Worm (Caenorhabditis elegans) whole organism, L1 larva: ENCODE measurements around the gene srd-45.

Experiments
- C04F5.9 ChIP-seq: sonication (generic microtip); optimal IDR thresholded peaks from 2 replicates; lab custom pipeline; 2016; ENCODE audit warnings: missing genetic modification characterization, missing compliant biosample characterization
- C34B4.2 ChIP-seq: sonication (generic microtip); optimal IDR thresholded peaks from 2 replicates; lab custom pipeline; 2017; ENCODE audit warnings: mild to moderate bottlenecking, missing genetic modification characterization, missing compliant biosample characterization
- F16B12.6 ChIP-seq: fragments of 150-350 bp; optimal IDR thresholded peaks from 2 replicates; lab custom pipeline; 2014; ENCODE audit warnings: missing biosample characterization, missing genetic modification characterization
- Y116A8C.19 ChIP-seq: sonication (generic microtip); optimal IDR thresholded peaks from 2 replicates; lab custom pipeline; 2016; ENCODE audit warnings: missing compliant biosample characterization, missing genetic modification characterization, borderline replicate concordance
- alr-1 ChIP-seq: fragments of 200-800 bp; sonication (Bioruptor generic); optimal IDR thresholded peaks from 2 replicates; lab custom pipeline; 2018; ENCODE audit warnings: borderline replicate concordance, mild to moderate bottlenecking, missing genetic modification characterization, missing compliant biosample characterization
- aly-2 ChIP-seq: fragments of 150-350 bp; optimal IDR thresholded peaks from 2 replicates; lab custom pipeline; 2014; ENCODE audit warnings: missing biosample characterization, missing genetic modification characterization
- ceh-63 ChIP-seq: fragments of 200-800 bp; sonication (Bioruptor generic); optimal IDR thresholded peaks from 2 replicates; lab custom pipeline; 2018; ENCODE audit warnings: mild to moderate bottlenecking, missing genetic modification characterization, missing compliant biosample characterization
- ceh-8 ChIP-seq: fragments of 200-800 bp; sonication (Bioruptor generic); optimal IDR thresholded peaks from 2 replicates; lab custom pipeline; 2018; ENCODE audit warnings: mild to moderate bottlenecking, missing genetic modification characterization, moderate library complexity, missing compliant biosample characterization
- ceh-82 ChIP-seq, 3 experiments: fragments of 150-350 bp in 1 of 3; sonication (generic microtip) in 2 of 3; optimal IDR thresholded peaks; 2 replicates each; lab custom pipeline; 2014 to 2017; ENCODE audit warnings: missing biosample characterization in 3 of 3, missing genetic modification characterization in 3 of 3
- ceh-90 ChIP-seq: sonication (generic microtip); optimal IDR thresholded peaks from 2 replicates; lab custom pipeline; 2016; ENCODE audit warnings: missing genetic modification characterization, missing compliant biosample characterization
- ces-1 ChIP-seq: fragments of 150-350 bp; optimal IDR thresholded peaks from 2 replicates; lab custom pipeline; 2014; ENCODE audit warnings: missing biosample characterization, missing genetic modification reagents, missing genetic modification characterization
- dpl-1 ChIP-seq, 3 experiments: fragments of 150-350 bp in 2 of 3; sonication (generic microtip) in 1 of 3; optimal IDR thresholded peaks; 2 replicates each; lab custom pipeline; 2014 to 2017; ENCODE audit warnings: missing biosample characterization in 3 of 3, missing genetic modification characterization in 3 of 3, missing genetic modification reagents in 3 of 3
- efl-3 ChIP-seq: fragments of 200-800 bp; sonication (Bioruptor generic); optimal IDR thresholded peaks from 2 replicates; lab custom pipeline; 2018; ENCODE audit warnings: mild to moderate bottlenecking, missing genetic modification characterization, missing compliant biosample characterization
- elt-2 ChIP-seq: sonication (generic microtip); optimal IDR thresholded peaks from 2 replicates; lab custom pipeline; 2016; ENCODE audit warnings: missing genetic modification characterization, mild to moderate bottlenecking, inconsistent platforms, missing compliant biosample characterization, missing genetic modification reagents
- elt-3 ChIP-seq, 6 experiments: fragments of 150-350 bp in 1 of 6; sonication (generic microtip); optimal IDR thresholded peaks; 2 replicates each; lab custom pipeline; 2017 to 2018; ENCODE audit warnings: missing biosample characterization in 6 of 6, missing genetic modification characterization in 6 of 6, inconsistent platforms in 1 of 6
- ets-5 ChIP-seq: fragments of 200-800 bp; sonication (Bioruptor generic); IDR thresholded peaks from 2 replicates; pipeline ENCODE4 v1.3.6; 2022; ENCODE audit warnings: missing genetic modification characterization, missing compliant biosample characterization
- fkh-10 ChIP-seq: sonication (generic microtip); optimal IDR thresholded peaks from 2 replicates; lab custom pipeline; 2017; ENCODE audit warnings: missing biosample characterization, missing genetic modification reagents, missing genetic modification characterization
- fkh-8 ChIP-seq: sonication (generic microtip); optimal IDR thresholded peaks from 2 replicates; lab custom pipeline; 2016; ENCODE audit warnings: mild to moderate bottlenecking, missing genetic modification characterization, missing compliant biosample characterization
- fos-1 ChIP-seq: fragments of 150-350 bp; optimal IDR thresholded peaks from 2 replicates; lab custom pipeline; 2014; ENCODE audit warnings: missing biosample characterization, missing genetic modification characterization
- hlh-17 ChIP-seq: fragments of 200-800 bp; sonication (Bioruptor generic); optimal IDR thresholded peaks from 2 replicates; lab custom pipeline; 2018; ENCODE audit warnings: missing genetic modification characterization, mild to moderate bottlenecking, missing compliant biosample characterization, moderate library complexity, borderline replicate concordance
- hlh-4 ChIP-seq: sonication (generic microtip); optimal IDR thresholded peaks from 2 replicates; lab custom pipeline; 2016; ENCODE audit warnings: mild to moderate bottlenecking, missing genetic modification characterization, missing compliant biosample characterization
- isw-1 ChIP-seq: fragments of 200-800 bp; sonication (Bioruptor generic); IDR thresholded peaks from 2 replicates; pipeline ENCODE4 v1.3.6; 2022; ENCODE audit warnings: missing genetic modification characterization, missing compliant biosample characterization
- jun-1 ChIP-seq: fragments of 150-350 bp; optimal IDR thresholded peaks from 2 replicates; lab custom pipeline; 2014; ENCODE audit warnings: missing biosample characterization, missing genetic modification reagents, missing genetic modification characterization
- lin-13 ChIP-seq: fragments of 150-350 bp; optimal IDR thresholded peaks from 2 replicates; lab custom pipeline; 2014; ENCODE audit warnings: missing biosample characterization, missing genetic modification reagents, missing genetic modification characterization
- lin-14 ChIP-seq: fragments of 200-800 bp; sonication (Bioruptor generic); optimal IDR thresholded peaks from 2 replicates; lab custom pipeline; 2018; ENCODE audit warnings: mild to moderate bottlenecking, missing genetic modification characterization, moderate library complexity, missing compliant biosample characterization
- lin-15B ChIP-seq: fragments of 150-350 bp; sonication (generic microtip); optimal IDR thresholded peaks from 3 replicates; lab custom pipeline; 2014; ENCODE audit warnings: missing biosample characterization, missing genetic modification characterization
- lin-35 ChIP-seq, 2 experiments: fragments of 150-350 bp; optimal IDR thresholded peaks; 2 replicates each; lab custom pipeline; 2014; ENCODE audit warnings: missing biosample characterization in 2 of 2, missing genetic modification characterization in 2 of 2, missing genetic modification reagents in 2 of 2
- lsy-2 ChIP-seq, 2 experiments: fragments of 150-350 bp; optimal IDR thresholded peaks; 2 replicates each; lab custom pipeline; 2014; ENCODE audit warnings: missing biosample characterization in 2 of 2, missing genetic modification characterization in 2 of 2
- mab-9 ChIP-seq: fragments of 200-800 bp; sonication (Bioruptor generic); IDR thresholded peaks from 2 replicates; pipeline ENCODE4 v1.3.6; 2022; ENCODE audit warnings: missing genetic modification reagents, missing genetic modification characterization, missing compliant biosample characterization
- mdl-1 ChIP-seq, 2 experiments: fragments of 150-350 bp; optimal IDR thresholded peaks; 2 replicates each; lab custom pipeline; 2014 to 2017; ENCODE audit warnings: missing biosample characterization in 2 of 2, missing genetic modification characterization in 2 of 2, inconsistent platforms in 1 of 2
- mef-2 ChIP-seq: fragments of 150-350 bp; optimal IDR thresholded peaks from 2 replicates; lab custom pipeline; 2014; ENCODE audit warnings: missing biosample characterization, missing genetic modification characterization
- mep-1 ChIP-seq: fragments of 150-350 bp; optimal IDR thresholded peaks from 2 replicates; lab custom pipeline; 2014; ENCODE audit warnings: missing biosample characterization, missing genetic modification characterization
- nhr-237 ChIP-seq: fragments of 150-350 bp; optimal IDR thresholded peaks from 2 replicates; lab custom pipeline; 2014; ENCODE audit warnings: missing biosample characterization, missing genetic modification characterization
- nhr-85 ChIP-seq: sonication (generic microtip); peaks from one replicate; lab custom pipeline; 2016; ENCODE audit warnings: missing genetic modification characterization, inconsistent platforms, missing compliant biosample characterization
- nhr-90 ChIP-seq: sonication (generic microtip); optimal IDR thresholded peaks from 2 replicates; lab custom pipeline; 2016; ENCODE audit warnings: mild to moderate bottlenecking, missing genetic modification characterization, missing compliant biosample characterization; ENCODE audit not compliant: poor library complexity
- pag-3 ChIP-seq: sonication (generic microtip); optimal IDR thresholded peaks from 2 replicates; lab custom pipeline; 2017; ENCODE audit warnings: missing genetic modification characterization, mild to moderate bottlenecking, missing compliant biosample characterization, antibody characterized with exemption, borderline replicate concordance; ENCODE audit not compliant: insufficient read depth
- pax-3 ChIP-seq: fragments of 200-800 bp; sonication (Bioruptor generic); optimal IDR thresholded peaks from 2 replicates; lab custom pipeline; 2018; ENCODE audit warnings: mild to moderate bottlenecking, missing genetic modification characterization, moderate library complexity, missing compliant biosample characterization
- rnt-1 ChIP-seq: sonication (generic microtip); optimal IDR thresholded peaks from 2 replicates; lab custom pipeline; 2016; ENCODE audit warnings: mild to moderate bottlenecking, missing genetic modification characterization, moderate library complexity, missing compliant biosample characterization
- snu-23 ChIP-seq: sonication (generic microtip); optimal IDR thresholded peaks from 2 replicates; lab custom pipeline; 2016; ENCODE audit warnings: missing genetic modification characterization, missing compliant biosample characterization
- sox-4 ChIP-seq: sonication (generic microtip); optimal IDR thresholded peaks from 2 replicates; lab custom pipeline; 2016; ENCODE audit warnings: missing genetic modification characterization, missing compliant biosample characterization
- tlp-1 ChIP-seq: fragments of 150-350 bp; optimal IDR thresholded peaks from 2 replicates; lab custom pipeline; 2014; ENCODE audit warnings: missing biosample characterization, missing genetic modification characterization
- unc-130 ChIP-seq: fragments of 150-350 bp; optimal IDR thresholded peaks from 2 replicates; lab custom pipeline; 2017; ENCODE audit warnings: missing biosample characterization, missing genetic modification characterization, inconsistent platforms
- unc-62 ChIP-seq: fragments of 150-350 bp; optimal IDR thresholded peaks from 2 replicates; lab custom pipeline; 2014; ENCODE audit warnings: missing biosample characterization, missing genetic modification reagents, missing genetic modification characterization
- unc-86 ChIP-seq: sonication (generic microtip); optimal IDR thresholded peaks from 2 replicates; lab custom pipeline; 2016; ENCODE audit warnings: missing genetic modification characterization, missing compliant biosample characterization
- unc-98 ChIP-seq: fragments of 200-800 bp; sonication (Bioruptor generic); IDR thresholded peaks from 2 replicates; pipeline ENCODE4 v1.3.6; 2022; ENCODE audit warnings: missing genetic modification characterization, missing compliant biosample characterization
- ztf-11 ChIP-seq, 2 experiments: sonication (generic microtip); optimal IDR thresholded peaks; 2 replicates each; lab custom pipeline; 2016 to 2017; ENCODE audit warnings: missing genetic modification characterization in 2 of 2, missing biosample characterization in 1 of 2, missing compliant biosample characterization in 1 of 2

srd-45 gene

ce11 chrX:12358957-12359356 is 30.2 kb downstream of the srd-45 start, which contains the start of gene nspc-14:
Gene nspc-14 (minus strand): TSS chrX:12359057.
- TF ChIP-seq elt-2 (tag; lab: Kevin White, UChicago) (no peak), mef-2 (tag; lab: Kevin White, UChicago) (no peak), fos-1 (no peak), sox-4 (tag; lab: Kevin White, UChicago) (no peak), ets-5 (GFP tag; lab: Robert Waterston, UW) (no peak), unc-62 (GFP tag; lab: Kevin White, UChicago) (no peak), unc-86 (tag; lab: Kevin White, UChicago) (no peak), rnt-1 (no peak), hlh-17 (GFP tag; lab: Kevin White, UChicago) (no peak), lin-35 (GFP tag; optimal IDR thresholded peaks at IDR 0.05; lab: Kevin White, UChicago) (no peak), ceh-63 (GFP tag; lab: Kevin White, UChicago) (no peak), tlp-1 (tag; lab: Kevin White, UChicago) (no peak), ceh-90 (tag; lab: Kevin White, UChicago) (no peak), isw-1 (GFP tag; lab: Robert Waterston, UW) (no peak), ztf-11 (tag; optimal IDR thresholded peaks at IDR 0.05; lab: Kevin White, UChicago) (no peak), mdl-1 (tag; optimal IDR thresholded peaks at IDR 0.05; lab: Kevin White, UChicago) (no peak), F16B12.6 (tag; lab: Kevin White, UChicago) (no peak), lin-15B (tag; lab: Kevin White, UChicago) (no peak), aly-2 (tag; lab: Kevin White, UChicago) (no peak)
- TF ChIP-seq, all 84 proteins: peak for 0

ce11 chrX:12360444-12360843 is 31.7 kb downstream of the srd-45 start, which contains the start of the genes nspc-15 and F19H6.6:
Gene nspc-15 (plus strand): TSS chrX:12360744.
Gene F19H6.6 (plus strand): TSS chrX:12360827.
- TF ChIP-seq ces-1: no peak
- no peak for TF ChIP-seq C04F5.9 (tag; lab: Kevin White, UChicago)
- TF ChIP-seq mef-2 (tag; lab: Kevin White, UChicago): no peak
- no peak for TF ChIP-seq mep-1 (tag; lab: Kevin White, UChicago)
- no peak for TF ChIP-seq nhr-237 (tag; lab: Kevin White, UChicago)
- no peak for TF ChIP-seq nhr-85 (tag; lab: Kevin White, UChicago)
- TF ChIP-seq mab-9 (GFP tag; lab: Robert Waterston, UW): no peak
- TF ChIP-seq pag-3 (tag; lab: Kevin White, UChicago): no peak
- no peak for TF ChIP-seq dpl-1 (GFP tag; optimal IDR thresholded peaks at IDR 0.05; lab: Kevin White, UChicago)
- TF ChIP-seq ceh-82 (tag; optimal IDR thresholded peaks at IDR 0.05; lab: Kevin White, UChicago): no peak
- TF ChIP-seq unc-98 (GFP tag; lab: Robert Waterston, UW): no peak
- no peak for TF ChIP-seq rnt-1
- no peak for TF ChIP-seq ceh-8 (GFP tag; lab: Kevin White, UChicago)

- TF ChIP-seq pag-3 (tag; lab: Kevin White, UChicago) (peak; percentile 76), lin-15B (tag; lab: Kevin White, UChicago) (no peak), unc-130 (tag; lab: Kevin White, UChicago) (no peak), hlh-4 (tag; lab: Kevin White, UChicago) (peak; percentile 59), hlh-17 (GFP tag; lab: Kevin White, UChicago) (no peak), lsy-2 (tag; optimal IDR thresholded peaks at IDR 0.05; lab: Kevin White, UChicago) (peak; percentile 96), efl-3 (GFP tag; lab: Kevin White, UChicago) (peak; percentile 67), sox-4 (tag; lab: Kevin White, UChicago) (peak; percentile 99), lin-35 (GFP tag; optimal IDR thresholded peaks at IDR 0.05; lab: Kevin White, UChicago) (peak; percentile 56 to 93), alr-1 (no peak), fkh-10 (GFP tag; lab: Kevin White, UChicago) (peak; percentile 99), lin-13 (GFP tag; lab: Kevin White, UChicago) (peak; percentile 96), pax-3 (peak; percentile 93), snu-23 (GFP tag; lab: Kevin White, UChicago) (peak; percentile 99), Y116A8C.19 (tag; lab: Kevin White, UChicago) (no peak), C34B4.2 (no peak), mab-9 (GFP tag; lab: Robert Waterston, UW) (peak; percentile 92), dpl-1 (GFP tag; optimal IDR thresholded peaks at IDR 0.05; lab: Kevin White, UChicago) (peak; percentile 55 to 67 (median 65)), lin-14 (GFP tag; lab: Kevin White, UChicago) (peak; percentile 96), elt-3 (tag; optimal IDR thresholded peaks at IDR 0.05; lab: Kevin White, UChicago) (peak in 4 of 6 experiments; percentile 54 to 100 (median 89)), jun-1 (tag; lab: Kevin White, UChicago) (peak; percentile 99), fkh-8 (peak; percentile 94), unc-62 (GFP tag; lab: Kevin White, UChicago) (no peak), nhr-90 (tag; lab: Kevin White, UChicago) (peak; percentile 99)
These were observed 34.2 kb downstream of the srd-45 start for ce11 chrX:12362951-12363486.
